Fruit fly (Drosophila melanogaster) whole organism, embryonic: ENCODE measurements around the gene pbl.
A peak's percentile ranks its signal among the peaks of the same experiment; 100 is the strongest.

Source experiments
- Abd-B ChIP-seq: fragments of 200-800 bp; sonication (Bioruptor generic); optimal IDR thresholded peaks from 2 replicates; lab custom pipeline; 2018; ENCODE audit warnings: missing biosample characterization, mild to moderate bottlenecking, missing genetic modification characterization, moderate library complexity
- CG10147 ChIP-seq: fragments of 200-800 bp; sonication (Bioruptor generic); optimal IDR thresholded peaks from 2 replicates; lab custom pipeline; 2019; ENCODE audit warnings: missing biosample characterization, mild to moderate bottlenecking, missing genetic modification characterization, moderate library complexity
- CG10209 ChIP-seq: fragments of 200-800 bp; sonication (Bioruptor generic); optimal IDR thresholded peaks from 3 replicates; lab custom pipeline; 2017; ENCODE audit warnings: missing biosample characterization, mild to moderate bottlenecking, missing genetic modification characterization, missing genetic modification reagents
- CG10959 ChIP-seq: fragments of 200-800 bp; sonication (Bioruptor generic); IDR thresholded peaks from 2 replicates; pipeline ENCODE4 v1.3.6; 2022; ENCODE audit warnings: missing biosample characterization, missing genetic modification characterization
- CG11085 ChIP-seq: fragments of 200-800 bp; sonication (Bioruptor generic); IDR thresholded peaks from 2 replicates; pipeline ENCODE4 v1.3.6; 2022; ENCODE audit warnings: missing biosample characterization, missing genetic modification characterization
- CG11560 ChIP-seq: fragments of 200-800 bp; sonication (Bioruptor generic); IDR thresholded peaks from 3 replicates; pipeline ENCODE4 v1.3.6; 2022; ENCODE audit warnings: missing biosample characterization, missing genetic modification characterization
- CG12942 ChIP-seq: fragments of 200-800 bp; sonication (Bioruptor generic); optimal IDR thresholded peaks from 3 replicates; lab custom pipeline; 2016; ENCODE audit warnings: missing biosample characterization, missing genetic modification characterization
- CG14014 ChIP-seq: fragments of 200-800 bp; sonication (Bioruptor generic); IDR thresholded peaks from 2 replicates; pipeline ENCODE4 v1.3.6; 2022; ENCODE audit warnings: missing biosample characterization, missing genetic modification characterization
- CG1602 ChIP-seq: fragments of 200-800 bp; sonication (Bioruptor generic); optimal IDR thresholded peaks from 3 replicates; lab custom pipeline; 2016; ENCODE audit warnings: missing biosample characterization, missing genetic modification characterization
- CG1603 ChIP-seq: fragments of 200-800 bp; sonication (Bioruptor generic); optimal IDR thresholded peaks from 2 replicates; lab custom pipeline; 2019; ENCODE audit warnings: missing biosample characterization, mild to moderate bottlenecking, missing genetic modification characterization, moderate library complexity
- CG16813 ChIP-seq: fragments of 200-800 bp; sonication (Bioruptor generic); IDR thresholded peaks from 3 replicates; pipeline ENCODE4 v1.3.6; 2022; ENCODE audit warnings: missing biosample characterization, missing genetic modification characterization; ENCODE audit not compliant: partially characterized antibody
- CG16863 ChIP-seq: fragments of 200-800 bp; sonication (Bioruptor generic); optimal IDR thresholded peaks from 3 replicates; lab custom pipeline; 2016; ENCODE audit warnings: missing biosample characterization, missing genetic modification characterization
- CG2129 ChIP-seq: fragments of 200-800 bp; sonication (Bioruptor generic); IDR thresholded peaks from 2 replicates; pipeline ENCODE4 v1.3.6; 2022; ENCODE audit warnings: missing biosample characterization, missing genetic modification characterization; ENCODE audit not compliant: partially characterized antibody
- CG2678 ChIP-seq: fragments of 200-800 bp; sonication (Bioruptor generic); optimal IDR thresholded peaks from 3 replicates; lab custom pipeline; 2019; ENCODE audit warnings: missing biosample characterization, mild to moderate bottlenecking, missing genetic modification characterization, moderate library complexity
- CG32772 ChIP-seq: fragments of 200-800 bp; sonication (Bioruptor generic); IDR thresholded peaks from 2 replicates; pipeline ENCODE4 v1.3.6; 2022; ENCODE audit warnings: missing biosample characterization, missing genetic modification characterization
- CG3838 ChIP-seq: fragments of 200-800 bp; sonication (Bioruptor generic); optimal IDR thresholded peaks from 3 replicates; lab custom pipeline; 2016; ENCODE audit warnings: missing biosample characterization, missing genetic modification characterization
- CG3847 ChIP-seq: fragments of 200-800 bp; sonication (Bioruptor generic); IDR thresholded peaks from 2 replicates; pipeline ENCODE4 v1.3.6; 2022; ENCODE audit warnings: missing biosample characterization, missing genetic modification characterization
- CG6683 ChIP-seq: fragments of 200-800 bp; sonication (Bioruptor generic); optimal IDR thresholded peaks from 2 replicates; lab custom pipeline; 2017; ENCODE audit warnings: missing biosample characterization, mild to moderate bottlenecking, missing genetic modification characterization, missing genetic modification reagents
- CG9215 ChIP-seq: fragments of 200-800 bp; sonication (Bioruptor generic); IDR thresholded peaks from 2 replicates; pipeline ENCODE4 v1.3.6; 2022; ENCODE audit warnings: missing biosample characterization, missing genetic modification characterization
- CG9932 ChIP-seq: fragments of 200-800 bp; sonication (Bioruptor generic); IDR thresholded peaks from 2 replicates; pipeline ENCODE4 v1.3.6; 2022; ENCODE audit warnings: missing biosample characterization, missing genetic modification characterization
- CoRest ChIP-seq: fragments of 200-800 bp; sonication (Bioruptor generic); optimal IDR thresholded peaks from 3 replicates; lab custom pipeline; 2018; ENCODE audit warnings: missing biosample characterization, mild to moderate bottlenecking, missing genetic modification characterization, moderate library complexity
- Drgx ChIP-seq: fragments of 200-800 bp; sonication (Bioruptor generic); IDR thresholded peaks from 2 replicates; pipeline ENCODE4 v1.3.6; 2022; ENCODE audit warnings: missing biosample characterization, missing genetic modification characterization
- Fer3 ChIP-seq: fragments of 200-800 bp; sonication (Bioruptor generic); optimal IDR thresholded peaks from 2 replicates; lab custom pipeline; 2018; ENCODE audit warnings: missing biosample characterization, mild to moderate bottlenecking, missing genetic modification characterization, moderate library complexity
- Hr3 ChIP-seq: fragments of 200-800 bp; sonication (Bioruptor generic); optimal IDR thresholded peaks from 3 replicates; lab custom pipeline; 2016; ENCODE audit warnings: missing biosample characterization, missing genetic modification characterization
- Hr51 ChIP-seq, 2 experiments: fragments of 200-800 bp; sonication (Bioruptor generic); optimal IDR thresholded peaks; 2 replicates in 1 of 2; 3 replicates in 1 of 2; lab custom pipeline; 2016 to 2018; ENCODE audit warnings: missing biosample characterization in 2 of 2, missing genetic modification characterization in 2 of 2, mild to moderate bottlenecking in 1 of 2, moderate library complexity in 1 of 2
- Lhr ChIP-seq: fragments of 200-800 bp; sonication (Bioruptor generic); optimal IDR thresholded peaks from 3 replicates; lab custom pipeline; 2017; ENCODE audit warnings: mild to moderate bottlenecking, missing biosample characterization, missing genetic modification reagents, missing genetic modification characterization
- NFAT ChIP-seq: fragments of 200-800 bp; sonication (Bioruptor generic); IDR thresholded peaks from 2 replicates; pipeline ENCODE4 v1.3.6; 2022; ENCODE audit warnings: missing biosample characterization, missing genetic modification characterization
- Nf-YC ChIP-seq: fragments of 200-800 bp; optimal IDR thresholded peaks from 3 replicates; lab custom pipeline; 2019; ENCODE audit warnings: missing biosample characterization, mild to moderate bottlenecking, missing genetic modification characterization, moderate library complexity
- Opbp ChIP-seq: fragments of 200-800 bp; sonication (Bioruptor generic); IDR thresholded peaks from 3 replicates; pipeline ENCODE4 v1.3.6; 2022; ENCODE audit warnings: missing biosample characterization, missing genetic modification characterization; ENCODE audit not compliant: partially characterized antibody
- YL-1 ChIP-seq: fragments of 200-800 bp; sonication (Bioruptor generic); optimal IDR thresholded peaks from 3 replicates; lab custom pipeline; 2017; ENCODE audit warnings: missing biosample characterization, mild to moderate bottlenecking, missing genetic modification characterization
- chn ChIP-seq: fragments of 200-800 bp; sonication (Bioruptor generic); optimal IDR thresholded peaks from 2 replicates; lab custom pipeline; 2016; ENCODE audit warnings: missing biosample characterization, missing genetic modification characterization
- crol ChIP-seq: fragments of 200-800 bp; sonication (Bioruptor generic); IDR thresholded peaks from 2 replicates; pipeline ENCODE4 v1.3.6; 2022; ENCODE audit warnings: missing biosample characterization, missing genetic modification characterization
- crp ChIP-seq, 2 experiments: fragments of 200-800 bp; sonication (Bioruptor generic); optimal IDR thresholded peaks; 2 replicates in 1 of 2; 3 replicates in 1 of 2; lab custom pipeline; 2017; ENCODE audit warnings: missing biosample characterization in 2 of 2, missing genetic modification characterization in 2 of 2, mild to moderate bottlenecking in 1 of 2, moderate library complexity in 1 of 2
- gem ChIP-seq: fragments of 200-800 bp; sonication (Bioruptor generic); optimal IDR thresholded peaks from 2 replicates; lab custom pipeline; 2019; ENCODE audit warnings: missing biosample characterization, mild to moderate bottlenecking, missing genetic modification characterization, moderate library complexity
- hb ChIP-seq: fragments of 200-800 bp; sonication (Bioruptor generic); IDR thresholded peaks from 3 replicates; pipeline ENCODE4 v1.3.6; 2022; ENCODE audit warnings: missing biosample characterization, missing genetic modification characterization; ENCODE audit not compliant: partially characterized antibody
- mirr ChIP-seq: fragments of 200-800 bp; sonication (Bioruptor generic); optimal IDR thresholded peaks from 3 replicates; lab custom pipeline; 2018; ENCODE audit warnings: missing biosample characterization, mild to moderate bottlenecking, missing genetic modification characterization
- mld ChIP-seq: fragments of 200-800 bp; sonication (Bioruptor generic); IDR thresholded peaks from 3 replicates; pipeline ENCODE4 v1.3.6; 2022; ENCODE audit warnings: missing biosample characterization, missing genetic modification characterization; ENCODE audit not compliant: partially characterized antibody
- nerfin-2 ChIP-seq: fragments of 200-800 bp; sonication (Bioruptor generic); IDR thresholded peaks from 2 replicates; pipeline ENCODE4 v1.3.6; 2022; ENCODE audit warnings: missing biosample characterization, missing genetic modification characterization; ENCODE audit not compliant: partially characterized antibody
- oc ChIP-seq: fragments of 200-800 bp; sonication (Bioruptor generic); optimal IDR thresholded peaks from 2 replicates; lab custom pipeline; 2018; ENCODE audit warnings: missing biosample characterization, mild to moderate bottlenecking, missing genetic modification characterization, moderate library complexity
- pho ChIP-seq: fragments of 200-800 bp; sonication (Bioruptor generic); optimal IDR thresholded peaks from 2 replicates; lab custom pipeline; 2016; ENCODE audit warnings: missing biosample characterization, missing genetic modification characterization
- ranshi ChIP-seq: fragments of 200-800 bp; sonication (Bioruptor generic); IDR thresholded peaks from 2 replicates; pipeline ENCODE4 v1.3.6; 2022; ENCODE audit warnings: missing biosample characterization, missing genetic modification characterization
- scrt ChIP-seq: fragments of 200-800 bp; sonication (Bioruptor generic); optimal IDR thresholded peaks from 2 replicates; lab custom pipeline; 2018; ENCODE audit warnings: missing biosample characterization, mild to moderate bottlenecking, missing genetic modification characterization, moderate library complexity
- shn ChIP-seq: fragments of 200-800 bp; sonication (Bioruptor generic); optimal IDR thresholded peaks from 3 replicates; lab custom pipeline; 2016; ENCODE audit warnings: missing biosample characterization, missing genetic modification characterization
- sob ChIP-seq: fragments of 200-800 bp; sonication (Bioruptor generic); IDR thresholded peaks from 2 replicates; pipeline ENCODE4 v1.3.6; 2022; ENCODE audit warnings: missing biosample characterization, missing genetic modification characterization
- sug ChIP-seq: fragments of 200-800 bp; optimal IDR thresholded peaks from 2 replicates; lab custom pipeline; 2019; ENCODE audit warnings: missing biosample characterization, mild to moderate bottlenecking, missing genetic modification characterization, moderate library complexity
- tin ChIP-seq: fragments of 200-800 bp; sonication (Bioruptor generic); optimal IDR thresholded peaks from 3 replicates; lab custom pipeline; 2016; ENCODE audit warnings: missing biosample characterization, missing genetic modification characterization
- toy ChIP-seq: fragments of 200-800 bp; sonication (Bioruptor generic); IDR thresholded peaks from 2 replicates; pipeline ENCODE4 v1.3.6; 2022; ENCODE audit warnings: missing biosample characterization, missing genetic modification characterization

pbl gene

DNA sequence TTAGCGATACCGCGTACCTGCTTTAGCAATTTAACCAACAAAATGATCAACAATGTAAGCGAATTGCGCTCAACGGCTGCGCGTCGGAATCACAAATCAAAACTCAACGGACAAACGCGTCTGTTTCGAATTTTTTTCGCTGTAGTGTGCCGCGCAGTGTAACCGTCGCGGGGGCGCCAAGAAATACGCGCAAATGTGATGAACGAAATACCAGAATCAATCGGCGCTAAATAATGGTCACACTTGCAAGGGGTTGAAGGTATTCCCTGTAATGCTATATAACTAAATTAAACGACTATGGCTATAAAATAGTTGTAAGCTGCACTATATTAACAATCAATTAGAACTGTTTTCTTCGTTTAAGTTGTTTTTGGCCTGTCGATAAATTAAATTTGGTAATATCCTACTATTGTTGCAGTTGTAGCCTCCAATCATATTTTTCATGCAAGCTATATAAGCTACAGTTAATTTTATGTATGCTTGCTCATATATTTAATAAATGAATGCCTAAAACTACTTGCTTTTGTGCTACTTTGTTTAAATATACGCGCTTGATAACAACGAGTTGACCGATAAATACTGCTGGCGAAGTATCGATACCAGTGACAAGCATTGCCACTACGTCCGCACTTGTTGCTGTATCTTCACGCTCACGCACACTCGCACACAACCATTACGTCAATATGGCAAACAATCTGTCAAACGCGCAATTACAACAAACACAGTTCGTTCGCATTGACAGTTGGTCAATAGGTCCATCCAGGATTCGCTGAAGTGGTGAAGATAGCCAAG, at the start of gene pbl, which contains the start of gene CG8281 (continued):
- TF ChIP-seq CG9215 (GFP tag; lab: Robert Waterston, UW), result no peak
- peak; percentile 46; the same call in 1 of the 2 replicates for TF ChIP-seq nerfin-2 (GFP tag; lab: Robert Waterston, UW)
- TF ChIP-seq CG16863 (GFP tag; lab: Kevin White, UChicago), result peak; percentile 66
- TF ChIP-seq CG3847, result peak; percentile 50; the same call in 1 of the 2 replicates
- TF ChIP-seq scrt, result peak; percentile 99
- TF ChIP-seq CG14014 (GFP tag; lab: Robert Waterston, UW), result 0 out of 2 replicates have a peak, but pooled peaks have one; percentile 40
- peak; percentile 72 for TF ChIP-seq Opbp (GFP tag; lab: Robert Waterston, UW)
- TF ChIP-seq CoRest (tag; lab: Kevin White, UChicago), result peak; percentile 62
- TF ChIP-seq CG10959 (GFP tag; lab: Robert Waterston, UW), result peak; percentile 38; the same call in 1 of the 2 replicates
- no peak for TF ChIP-seq toy
- peak; percentile 40 for TF ChIP-seq CG1603 (tag; lab: Kevin White, UChicago)
- TF ChIP-seq mld, result peak; percentile 54; the same call in 1 of the 3 replicates
- 0 out of 3 replicates have a peak, but pooled peaks have one; percentile 16 for TF ChIP-seq CG11560 (tag; lab: Robert Waterston, UW)
- no peak for TF ChIP-seq CG12942 (GFP tag; lab: Kevin White, UChicago)
- peak; percentile 50; the same call in 1 of the 2 replicates for TF ChIP-seq CG32772 (GFP tag; lab: Robert Waterston, UW)
- no peak for TF ChIP-seq CG6683 (GFP tag; lab: Kevin White, UChicago)
- TF ChIP-seq Nf-YC (tag; lab: Kevin White, UChicago), result peak; percentile 50
- TF ChIP-seq tin (GFP tag; lab: Kevin White, UChicago), result peak; percentile 66
- peak; percentile 45 for TF ChIP-seq CG9932 (GFP tag; lab: Robert Waterston, UW)
- no peak for TF ChIP-seq CG11085 (GFP tag; lab: Robert Waterston, UW)
- TF ChIP-seq oc, result no peak
- TF ChIP-seq Lhr (GFP tag; lab: Kevin White, UChicago), result peak; percentile 54
- peak; percentile 61; the same call in 2 of the 3 replicates for TF ChIP-seq hb
- peak; percentile 63 for TF ChIP-seq Hr3 (GFP tag; lab: Kevin White, UChicago)
- no peak for TF ChIP-seq crol (GFP tag; lab: Robert Waterston, UW)
- peak; percentile 68 for TF ChIP-seq YL-1 (GFP tag; lab: Kevin White, UChicago)
- TF ChIP-seq Abd-B (GFP tag; lab: Kevin White, UChicago), result peak; percentile 34
- TF ChIP-seq sob (GFP tag; lab: Robert Waterston, UW), result no peak; the same call in 1 of the 2 replicates
- peak; percentile 20 for TF ChIP-seq shn (GFP tag; lab: Kevin White, UChicago)
- peak; percentile 44 for TF ChIP-seq sug (tag; lab: Kevin White, UChicago)
- TF ChIP-seq CG2129 (GFP tag; lab: Robert Waterston, UW), result peak; percentile 45
- TF ChIP-seq CG16813, result peak; percentile 75
- TF ChIP-seq Drgx, result peak; percentile 57; the same call in 1 of the 2 replicates
- no peak for TF ChIP-seq CG3838 (GFP tag; lab: Kevin White, UChicago)
- TF ChIP-seq CG10209 (GFP tag; lab: Kevin White, UChicago), result peak; percentile 39
- TF ChIP-seq CG2678 (tag; lab: Kevin White, UChicago), result peak; percentile 69
- peak in 1 of 2 experiments; percentile 65 for TF ChIP-seq Hr51 (GFP tag; optimal IDR thresholded peaks at IDR 0.05; lab: Kevin White, UChicago)
- peak; percentile 24 for TF ChIP-seq Fer3 (tag; lab: Kevin White, UChicago)
- TF ChIP-seq CG10147 (GFP tag; lab: Kevin White, UChicago), result peak; percentile 37
- TF ChIP-seq mirr (GFP tag; lab: Kevin White, UChicago), result peak; percentile 19
- TF ChIP-seq CG1602 (GFP tag; lab: Kevin White, UChicago), result peak; percentile 2
- TF ChIP-seq ranshi (GFP tag; lab: Robert Waterston, UW), result peak; percentile 42
- peak; percentile 45; the same call in 1 of the 2 replicates for TF ChIP-seq NFAT (GFP tag; lab: Robert Waterston, UW)
- TF ChIP-seq crp (GFP tag; optimal IDR thresholded peaks at IDR 0.05; lab: Kevin White, UChicago), result peak in 1 of 2 experiments; percentile 12
- peak; percentile 35 for TF ChIP-seq chn
- TF ChIP-seq pho, result peak; percentile 31
- TF ChIP-seq gem (tag; lab: Kevin White, UChicago), result peak; percentile 65
